Worm (Caenorhabditis elegans) whole organism, L3 larva: Measurements from ENCODE around the gene T09A5.5.

Experiments used
- R02D3.7 ChIP-seq: fragments of 150-350 bp; optimal IDR thresholded peaks from 2 replicates; lab custom pipeline; 2014; ENCODE audit warnings: missing biosample characterization, missing genetic modification characterization
- ZK546.5 ChIP-seq: sonication (generic microtip); optimal IDR thresholded peaks from 2 replicates; lab custom pipeline; 2017; ENCODE audit warnings: missing biosample characterization, missing genetic modification characterization
- aly-2 ChIP-seq: fragments of 150-350 bp; optimal IDR thresholded peaks from 2 replicates; lab custom pipeline; 2014; ENCODE audit warnings: missing biosample characterization, missing genetic modification characterization
- ama-1 ChIP-seq: fragments of 150-350 bp; optimal IDR thresholded peaks from 2 replicates; lab custom pipeline; 2018
- ceh-16 ChIP-seq: sonication (generic microtip); optimal IDR thresholded peaks from 2 replicates; lab custom pipeline; 2017; ENCODE audit warnings: missing biosample characterization, missing genetic modification characterization
- ceh-82 ChIP-seq: fragments of 150-350 bp; optimal IDR thresholded peaks from 2 replicates; lab custom pipeline; 2014; ENCODE audit warnings: missing biosample characterization, missing genetic modification characterization
- ceh-9 ChIP-seq: sonication (generic microtip); optimal IDR thresholded peaks from 2 replicates; lab custom pipeline; 2018; ENCODE audit warnings: missing biosample characterization, missing genetic modification characterization
- daf-12 ChIP-seq: fragments of 150-350 bp; optimal IDR thresholded peaks from 2 replicates; lab custom pipeline; 2014; ENCODE audit warnings: missing biosample characterization, missing genetic modification reagents, missing genetic modification characterization
- egl-27 ChIP-seq: sonication (generic microtip); optimal IDR thresholded peaks from 4 replicates; lab custom pipeline; 2017; ENCODE audit warnings: missing biosample characterization, missing genetic modification reagents, missing genetic modification characterization
- egl-5 ChIP-seq: fragments of 150-350 bp; optimal IDR thresholded peaks from 2 replicates; lab custom pipeline; 2017; ENCODE audit warnings: missing biosample characterization, missing genetic modification reagents, missing genetic modification characterization, inconsistent platforms
- elt-1 ChIP-seq: fragments of 150-350 bp; optimal IDR thresholded peaks from 2 replicates; lab custom pipeline; 2014; ENCODE audit warnings: missing biosample characterization, missing genetic modification characterization
- elt-2 ChIP-seq: sonication (generic microtip); optimal IDR thresholded peaks from 2 replicates; lab custom pipeline; 2016; ENCODE audit warnings: missing genetic modification reagents, mild to moderate bottlenecking, missing genetic modification characterization, missing compliant biosample characterization
- eor-1 ChIP-seq, 2 experiments: fragments of 150-350 bp; optimal IDR thresholded peaks; 2 replicates each; lab custom pipeline; 2014 to 2018; ENCODE audit warnings: missing biosample characterization in 2 of 2, missing genetic modification characterization in 2 of 2
- fkh-10 ChIP-seq: sonication (generic microtip); optimal IDR thresholded peaks from 2 replicates; lab custom pipeline; 2017; ENCODE audit warnings: missing biosample characterization, missing genetic modification reagents, missing genetic modification characterization
- fkh-2 ChIP-seq: fragments of 150-350 bp; optimal IDR thresholded peaks from 2 replicates; lab custom pipeline; 2014; ENCODE audit warnings: missing biosample characterization, missing genetic modification reagents, missing genetic modification characterization
- fos-1 ChIP-seq: fragments of 150-350 bp; optimal IDR thresholded peaks from 2 replicates; lab custom pipeline; 2014; ENCODE audit warnings: missing biosample characterization, missing genetic modification characterization
- hmg-11 ChIP-seq: sonication (generic microtip); optimal IDR thresholded peaks from 2 replicates; lab custom pipeline; 2016; ENCODE audit warnings: missing genetic modification characterization, missing compliant biosample characterization
- jun-1 ChIP-seq: fragments of 150-350 bp; optimal IDR thresholded peaks from 2 replicates; lab custom pipeline; 2014; ENCODE audit warnings: missing biosample characterization, missing genetic modification reagents, missing genetic modification characterization
- lin-15B ChIP-seq: fragments of 150-350 bp; optimal IDR thresholded peaks from 2 replicates; lab custom pipeline; 2014; ENCODE audit warnings: missing biosample characterization, missing genetic modification characterization
- lin-39 ChIP-seq: fragments of 150-350 bp; optimal IDR thresholded peaks from 2 replicates; lab custom pipeline; 2018; ENCODE audit warnings: missing biosample characterization, missing genetic modification reagents, missing genetic modification characterization
- lsy-12 ChIP-seq: sonication (generic microtip); optimal IDR thresholded peaks from 2 replicates; lab custom pipeline; 2016; ENCODE audit warnings: mild to moderate bottlenecking, missing genetic modification characterization, missing compliant biosample characterization
- mdl-1 ChIP-seq: fragments of 150-350 bp; optimal IDR thresholded peaks from 2 replicates; lab custom pipeline; 2014; ENCODE audit warnings: missing biosample characterization, missing genetic modification characterization
- nfya-1 ChIP-seq: sonication (generic microtip); optimal IDR thresholded peaks from 2 replicates; lab custom pipeline; 2017; ENCODE audit warnings: missing genetic modification characterization, mild to moderate bottlenecking, missing compliant biosample characterization, antibody characterized with exemption, moderate library complexity; ENCODE audit not compliant: insufficient read depth
- nhr-11 ChIP-seq: fragments of 150-350 bp; optimal IDR thresholded peaks from 2 replicates; lab custom pipeline; 2014; ENCODE audit warnings: missing biosample characterization, missing genetic modification characterization
- nhr-12 ChIP-seq: fragments of 150-350 bp; optimal IDR thresholded peaks from 2 replicates; lab custom pipeline; 2014; ENCODE audit warnings: missing biosample characterization, missing genetic modification characterization
- nhr-28 ChIP-seq: fragments of 150-350 bp; optimal IDR thresholded peaks from 2 replicates; lab custom pipeline; 2014; ENCODE audit warnings: missing biosample characterization, missing genetic modification characterization
- nhr-43 ChIP-seq: sonication (generic microtip); optimal IDR thresholded peaks from 2 replicates; lab custom pipeline; 2016; ENCODE audit warnings: mild to moderate bottlenecking, missing genetic modification characterization, missing compliant biosample characterization; ENCODE audit not compliant: poor library complexity, severe bottlenecking
- nhr-67 ChIP-seq: fragments of 150-350 bp; optimal IDR thresholded peaks from 2 replicates; lab custom pipeline; 2014; ENCODE audit warnings: missing biosample characterization, missing genetic modification characterization
- nhr-76 ChIP-seq: fragments of 150-350 bp; sonication (generic microtip); optimal IDR thresholded peaks from 5 replicates; lab custom pipeline; 2014; ENCODE audit warnings: missing biosample characterization, missing genetic modification characterization
- pha-4 ChIP-seq: fragments of 150-350 bp; optimal IDR thresholded peaks from 2 replicates; lab custom pipeline; 2014; ENCODE audit warnings: missing biosample characterization, missing genetic modification reagents, missing genetic modification characterization
- pqm-1 ChIP-seq: fragments of 150-350 bp; optimal IDR thresholded peaks from 2 replicates; lab custom pipeline; 2017; ENCODE audit warnings: missing biosample characterization, missing genetic modification characterization, inconsistent platforms
- snpc-4 ChIP-seq: fragments of 150-350 bp; optimal IDR thresholded peaks from 2 replicates; lab custom pipeline; 2014; ENCODE audit warnings: missing biosample characterization, missing genetic modification characterization
- tbx-2 ChIP-seq: sonication (generic microtip); optimal IDR thresholded peaks from 2 replicates; lab custom pipeline; 2016; ENCODE audit warnings: mild to moderate bottlenecking, missing genetic modification characterization, missing compliant biosample characterization
- unc-62 ChIP-seq: fragments of 150-350 bp; sonication (generic microtip); optimal IDR thresholded peaks from 4 replicates; lab custom pipeline; 2014; ENCODE audit warnings: missing biosample characterization, missing genetic modification reagents, missing genetic modification characterization
- ztf-11 ChIP-seq: fragments of 150-350 bp; optimal IDR thresholded peaks from 2 replicates; lab custom pipeline; 2014; ENCODE audit warnings: missing biosample characterization, missing genetic modification characterization
- ztf-4 ChIP-seq: fragments of 150-350 bp; optimal IDR thresholded peaks from 2 replicates; lab custom pipeline; 2014; ENCODE audit warnings: missing biosample characterization, missing genetic modification characterization

T09A5.5 gene

DNA sequence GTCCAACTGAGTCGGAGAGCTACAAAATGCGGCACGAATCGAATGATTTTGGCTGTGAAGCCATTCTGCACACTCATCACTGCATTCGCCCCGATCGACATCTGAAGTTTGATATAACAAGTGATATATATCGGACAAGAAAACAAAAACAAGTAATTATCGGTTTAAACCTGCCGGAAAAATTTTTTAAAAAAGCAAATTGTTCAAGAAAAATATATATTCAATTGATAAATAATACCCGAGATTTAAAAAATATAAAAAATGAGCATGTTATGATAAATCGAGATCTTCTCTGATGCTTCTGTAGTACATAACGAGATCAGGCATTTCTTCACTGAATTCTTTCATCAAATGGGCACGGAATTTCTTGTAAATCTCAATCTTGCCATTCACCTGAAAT is at the start of gene T09A5.5:
Gene T09A5.5 (minus strand): TSS at position 101 of the 400 bp plus-strand sequence.
- TF ChIP-seq nhr-11 (tag; lab: Kevin White, UChicago) (no peak), nhr-67 (tag; lab: Kevin White, UChicago) (no peak), hmg-11 (no peak)

DNA sequence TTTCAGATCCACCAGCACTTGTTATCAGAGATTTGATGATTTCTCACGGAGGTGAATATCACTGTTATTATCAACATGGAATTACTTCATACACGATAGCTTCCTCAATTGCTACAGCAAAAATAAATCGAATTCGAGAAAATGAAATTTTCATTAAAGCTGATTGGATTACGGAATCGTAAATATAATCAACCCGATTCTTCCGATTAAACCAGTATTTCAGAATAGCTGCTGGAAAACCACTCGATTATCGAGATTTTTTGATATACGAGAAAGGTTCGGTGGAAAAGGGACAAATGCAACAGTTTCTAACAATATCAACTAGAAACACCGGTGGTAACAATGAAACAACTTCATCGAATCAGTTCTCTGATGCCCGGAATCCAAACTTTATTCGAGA is 48.4 kb upstream of the T09A5.5 start:
- TF ChIP-seq ztf-11 (no peak), egl-27 (tag; lab: Kevin White, UChicago) (no peak), ZK546.5 (tag; lab: Kevin White, UChicago) (no peak), egl-5 (no peak), fkh-2 (no peak), elt-2 (tag; lab: Kevin White, UChicago) (no peak), pqm-1 (tag; lab: Kevin White, UChicago) (no peak), fos-1 (tag; lab: Kevin White, UChicago) (no peak), elt-1 (tag; lab: Kevin White, UChicago) (no peak), ceh-9 (tag; lab: Kevin White, UChicago) (no peak), unc-62 (GFP tag; lab: Kevin White, UChicago) (no peak), nhr-43 (no peak), snpc-4 (tag; lab: Kevin White, UChicago) (no peak), fkh-10 (no peak), lin-15B (no peak)

DNA sequence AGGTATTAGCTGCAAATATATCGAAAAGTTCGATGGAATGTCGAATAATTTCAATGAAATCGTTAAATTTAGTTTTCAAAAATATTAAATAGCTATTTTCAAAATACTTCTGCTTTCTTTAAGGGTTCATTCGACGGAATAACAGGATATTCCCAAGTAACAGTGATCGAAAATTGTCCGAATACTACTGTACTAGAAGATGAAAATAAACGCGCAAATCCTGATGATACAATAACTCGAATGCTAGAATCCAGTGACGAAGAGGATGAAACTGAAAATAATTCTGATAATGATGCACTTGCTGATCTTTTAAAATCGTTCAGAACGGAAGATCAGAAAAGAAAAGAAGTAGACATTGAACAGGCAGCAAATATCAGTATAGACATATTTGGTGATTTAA is 47.2 kb upstream of the T09A5.5 start:
- TF ChIP-seq fkh-10: no peak
- TF ChIP-seq R02D3.7 (tag; lab: Kevin White, UChicago): no peak
- no peak for TF ChIP-seq nhr-76 (tag; lab: Kevin White, UChicago)
- no peak for TF ChIP-seq elt-2 (tag; lab: Kevin White, UChicago)

DNA sequence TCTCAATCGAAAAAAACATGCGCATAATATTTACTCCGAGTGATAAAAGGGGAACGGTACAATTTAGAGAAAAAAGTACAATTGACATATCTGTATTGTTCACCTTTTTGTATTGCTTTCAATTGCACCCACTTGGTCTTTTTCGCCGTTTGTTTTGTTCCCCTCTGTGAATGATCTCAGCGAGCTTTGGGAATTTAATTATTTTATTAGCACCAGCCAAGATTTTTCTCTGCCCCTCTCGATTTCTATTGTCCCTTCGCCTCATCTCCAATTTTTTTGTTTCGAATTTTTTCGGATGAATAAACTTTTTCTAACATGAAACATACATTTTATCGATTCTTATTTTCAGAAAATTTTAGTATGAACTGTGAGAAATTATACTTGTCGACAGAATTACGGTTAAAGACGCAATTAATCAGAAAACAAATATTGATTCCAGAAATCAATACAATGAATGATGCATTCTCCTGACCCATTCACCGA is 46.7 kb upstream of the T09A5.5 start, which contains the start of gene rev-1:
Gene rev-1 (plus strand): TSS at position 433 of the 483 bp plus-strand sequence.
- TF ChIP-seq lin-39: no peak
- TF ChIP-seq elt-2 (tag; lab: Kevin White, UChicago): no peak
- TF ChIP-seq fkh-10: no peak
- no peak for TF ChIP-seq ceh-82 (tag; lab: Kevin White, UChicago)
- TF ChIP-seq lsy-12 (tag; lab: Kevin White, UChicago): no peak
- no peak for TF ChIP-seq ceh-16 (tag; lab: Kevin White, UChicago)
- TF ChIP-seq fos-1 (tag; lab: Kevin White, UChicago): no peak
- no peak for TF ChIP-seq nhr-28
- TF ChIP-seq mdl-1: no peak
- no peak for TF ChIP-seq lin-15B
- no peak for TF ChIP-seq aly-2 (tag; lab: Kevin White, UChicago)
- no peak for TF ChIP-seq nhr-12
- TF ChIP-seq fkh-2: no peak
- TF ChIP-seq ama-1 (lab: Kevin White, UChicago): no peak
- no peak for TF ChIP-seq pha-4 (tag; lab: Kevin White, UChicago)
- TF ChIP-seq nhr-76 (tag; lab: Kevin White, UChicago): no peak
- TF ChIP-seq R02D3.7 (tag; lab: Kevin White, UChicago): no peak
- no peak for TF ChIP-seq tbx-2

DNA sequence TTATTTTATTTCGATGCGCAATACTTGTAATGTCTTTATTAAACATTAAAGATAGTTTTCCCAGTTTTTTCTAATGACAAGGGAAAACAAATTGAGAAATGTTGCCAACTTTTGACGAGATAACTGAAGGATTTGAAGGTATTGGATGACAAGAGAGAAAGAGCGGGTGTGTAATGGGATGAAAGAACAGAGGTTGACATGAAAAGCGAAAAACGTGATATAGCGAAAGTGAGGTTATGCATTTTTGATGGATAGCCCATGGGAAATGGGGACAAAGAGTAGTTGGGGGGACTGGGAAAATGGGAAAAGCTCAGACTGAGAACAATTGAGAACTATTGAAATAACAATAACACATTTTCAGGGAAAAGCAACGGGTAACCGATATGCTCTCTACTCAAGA is 41.6 kb upstream of the T09A5.5 start:
- peak; percentile 66 for TF ChIP-seq lin-39
- peak; percentile 19 for TF ChIP-seq nfya-1 (tag; lab: Kevin White, UChicago)
- TF ChIP-seq eor-1 (tag; optimal IDR thresholded peaks at IDR 0.05; lab: Kevin White, UChicago): no peak

DNA sequence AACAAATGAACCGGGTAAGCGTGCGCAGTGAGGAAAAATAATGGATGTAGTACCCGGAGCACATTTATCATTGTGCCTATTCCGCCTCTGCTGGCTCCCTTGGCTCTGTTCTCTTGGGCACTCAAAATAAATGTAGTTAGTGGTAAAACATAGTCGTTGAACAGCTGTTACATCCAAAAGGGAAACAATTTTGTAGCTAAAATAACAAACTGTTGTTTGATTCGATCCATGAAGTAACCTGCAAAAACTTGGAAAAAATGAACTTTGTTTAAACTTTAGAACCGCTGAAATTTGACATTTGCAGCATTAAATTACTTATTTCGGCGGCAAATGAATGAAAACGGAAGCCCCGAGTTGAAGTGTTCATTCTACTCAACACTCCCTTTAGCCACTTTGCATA is 40.1 kb upstream of the T09A5.5 start:
- TF ChIP-seq lin-15B (no peak), jun-1 (tag; lab: Kevin White, UChicago) (no peak), lin-39 (peak; percentile 73), hmg-11 (no peak), daf-12 (no peak), ztf-4 (no peak)
